Worm (Caenorhabditis elegans): ENCODE data around the gene C18E9.2.

DNA sequence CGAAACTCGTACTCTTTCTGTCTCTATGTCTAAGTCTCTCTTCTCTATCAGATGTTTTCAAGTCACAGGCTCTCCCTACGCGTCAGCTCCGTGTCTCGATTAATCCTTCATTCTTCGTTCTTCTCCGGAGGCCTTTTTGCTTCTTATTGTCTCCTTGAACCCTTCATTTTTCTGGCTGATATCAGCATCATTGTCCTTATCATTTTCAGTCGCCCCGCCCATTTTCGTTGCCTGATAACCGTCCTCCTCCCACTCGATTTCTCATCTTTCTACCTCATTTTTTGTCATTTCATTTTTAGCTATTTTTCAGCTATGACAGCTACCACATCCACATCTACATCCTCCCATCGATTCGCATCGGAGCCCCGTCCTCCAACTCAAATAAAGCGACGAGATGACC lies 42.7 kb upstream of the C18E9.2 start, which contains the start of gene B0457.6:
- TF ChIP-seq tbx-11 (GFP tag; IDR thresholded peaks at IDR 0.05) (no peak), ceh-36 (tag; optimal IDR thresholded peaks at IDR 0.05) (no peak), flt-1 (GFP tag; IDR thresholded peaks at IDR 0.05) (no peak)
